Fruit fly (Drosophila melanogaster): ENCODE data around the gene Drep4.

DNA sequence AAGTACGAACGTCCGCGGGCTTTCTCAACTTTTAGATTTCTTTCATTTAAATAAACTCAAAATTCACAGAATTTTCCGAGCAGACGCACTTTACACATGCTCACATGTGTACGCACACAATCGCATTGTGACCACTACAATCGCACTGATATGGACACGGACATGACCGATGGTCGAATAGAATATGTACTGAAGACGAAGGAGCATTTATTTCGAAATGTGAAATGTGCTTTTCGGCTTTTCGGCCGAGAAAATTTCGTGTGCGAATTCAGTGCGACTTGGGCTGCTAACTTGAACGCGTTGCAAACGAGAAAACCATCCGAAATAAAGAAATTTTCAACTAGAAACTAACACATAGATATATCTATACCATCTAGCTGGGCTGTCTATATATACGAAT, 25.5 kb downstream of the Drep4 start, which contains the start of gene CG44085:
- TF ChIP-seq usp (GFP tag; optimal IDR thresholded peaks at IDR 0.05) (no peak), psq (GFP tag; optimal IDR thresholded peaks at IDR 0.05) (no peak), lola (GFP tag; optimal IDR thresholded peaks at IDR 0.05) (no peak), N (GFP tag; optimal IDR thresholded peaks at IDR 0.05) (no peak), CrebA (GFP tag; optimal IDR thresholded peaks at IDR 0.05; ENCODE audit: borderline replicate concordance) (no peak), Abd-B (GFP tag; optimal IDR thresholded peaks at IDR 0.05) (no peak)
